Worm (Caenorhabditis elegans): ENCODE data around the gene C03B1.17.

C03B1.17 gene

DNA sequence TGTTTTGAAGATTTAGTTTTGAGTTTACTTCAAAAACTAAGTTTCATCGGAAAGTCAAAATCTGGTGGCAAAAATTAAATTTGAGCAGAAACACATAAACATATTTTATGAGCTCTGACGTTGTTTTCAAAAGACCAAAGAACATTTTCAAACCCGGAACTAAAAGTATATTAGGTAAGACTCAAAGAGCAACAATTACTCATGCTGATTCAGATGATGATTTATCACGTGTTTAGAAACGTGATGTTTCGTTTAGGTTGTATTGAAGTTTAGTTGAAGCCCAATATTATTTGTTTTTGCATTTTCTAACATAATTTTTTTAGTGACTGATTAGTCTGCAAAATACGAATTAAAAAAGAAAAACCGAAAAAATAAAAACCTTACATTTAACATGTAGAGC is 19.7 kb upstream of the C03B1.17 start:
- TF ChIP-seq hlh-26 (GFP tag; conservative IDR thresholded peaks at IDR 0.05) (no peak), B0035.1 (tag; optimal IDR thresholded peaks at IDR 0.05) (no peak)

DNA sequence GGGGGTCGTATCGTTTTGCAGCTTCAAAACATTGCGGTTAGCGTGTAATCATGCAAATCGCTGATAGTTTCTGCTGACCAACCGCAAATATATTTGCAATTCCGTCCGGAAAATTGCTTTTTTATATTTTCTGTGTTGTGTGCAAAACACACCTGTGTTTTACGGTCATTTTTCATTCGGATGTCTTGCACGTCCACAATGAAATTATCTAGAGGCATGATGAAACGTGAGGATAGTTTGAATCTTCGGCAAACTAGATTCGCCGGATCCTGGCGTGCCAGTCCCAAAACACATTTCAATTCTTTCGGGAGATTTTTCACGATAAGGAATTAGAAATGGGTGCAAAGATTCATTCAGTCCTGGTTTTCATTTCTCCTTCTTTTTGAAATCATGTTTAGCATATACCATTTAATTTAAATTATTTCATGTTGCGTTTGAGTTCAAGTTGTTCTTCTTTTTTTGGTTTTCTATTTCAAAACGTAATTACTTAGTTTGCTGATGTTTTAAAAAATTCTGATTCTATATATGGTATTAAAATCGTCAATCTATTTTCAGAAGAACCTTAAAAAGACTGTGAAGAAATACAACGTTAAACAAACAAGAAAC is 18.3 kb upstream of the C03B1.17 start, which contains the start of gene C03B1.5:
Gene C03B1.5, plus strand, starts transcription at position 556 of the 606 bp plus-strand sequence.
- TF ChIP-seq snpc-1.3 (tag; optimal IDR thresholded peaks at IDR 0.05; ENCODE audit: insufficient read depth) (no peak), nfya-2 (GFP tag; IDR thresholded peaks at IDR 0.05) (no peak), attf-6 (GFP tag; IDR thresholded peaks at IDR 0.05) (no peak)

DNA sequence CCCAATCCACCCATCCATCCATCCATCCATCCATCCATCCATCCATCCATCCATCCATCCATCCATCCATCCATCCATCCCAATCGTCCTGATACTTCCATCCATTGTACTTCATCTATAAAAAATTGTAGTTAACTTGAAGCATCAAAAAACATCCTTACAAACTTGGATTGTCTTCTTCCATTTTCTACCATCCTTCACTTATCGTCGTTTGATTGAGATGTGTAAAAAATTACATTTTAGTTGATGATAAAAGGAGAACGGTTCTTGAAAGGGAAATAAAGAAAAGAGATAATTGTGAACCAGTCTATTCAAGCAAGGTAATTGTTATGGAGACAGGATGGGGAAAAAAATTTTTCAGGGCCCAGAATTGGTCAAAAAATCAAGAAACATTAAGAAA is 15.7 kb upstream of the C03B1.17 start, which contains the start of gene C03B1.10:
Gene C03B1.10, minus strand, starts transcription at position 101 of the 400 bp plus-strand sequence.
- no peak for TF ChIP-seq bed-1 (GFP tag; IDR thresholded peaks at IDR 0.05)
- TF ChIP-seq ets-4 (GFP tag; optimal IDR thresholded peaks at IDR 0.05) = no peak
- TF ChIP-seq dpl-1 (GFP tag; optimal IDR thresholded peaks at IDR 0.05) = no peak
- TF ChIP-seq snpc-1.3 (tag; optimal IDR thresholded peaks at IDR 0.05; ENCODE audit: insufficient read depth) = no peak
- no peak for TF ChIP-seq dpff-1 (tag; optimal IDR thresholded peaks at IDR 0.05)
- no peak for TF ChIP-seq aptf-2 (GFP tag; conservative IDR thresholded peaks at IDR 0.05)
- TF ChIP-seq lin-54 (GFP tag; optimal IDR thresholded peaks at IDR 0.05) = no peak
- no peak for TF ChIP-seq unc-62 (GFP tag; optimal IDR thresholded peaks at IDR 0.05)
- TF ChIP-seq mel-28 (tag; optimal IDR thresholded peaks at IDR 0.05; ENCODE audit: borderline replicate concordance) = no peak
- TF ChIP-seq xnd-1 (tag; optimal IDR thresholded peaks at IDR 0.05) = no peak
- TF ChIP-seq nhr-120 (GFP tag; IDR thresholded peaks at IDR 0.05) = no peak
- no peak for TF ChIP-seq akir-1 (GFP tag; optimal IDR thresholded peaks at IDR 0.05)
- TF ChIP-seq die-1 (tag; optimal IDR thresholded peaks at IDR 0.05) = no peak
- no peak for TF ChIP-seq aptf-3 (GFP tag; IDR thresholded peaks at IDR 0.05)

DNA sequence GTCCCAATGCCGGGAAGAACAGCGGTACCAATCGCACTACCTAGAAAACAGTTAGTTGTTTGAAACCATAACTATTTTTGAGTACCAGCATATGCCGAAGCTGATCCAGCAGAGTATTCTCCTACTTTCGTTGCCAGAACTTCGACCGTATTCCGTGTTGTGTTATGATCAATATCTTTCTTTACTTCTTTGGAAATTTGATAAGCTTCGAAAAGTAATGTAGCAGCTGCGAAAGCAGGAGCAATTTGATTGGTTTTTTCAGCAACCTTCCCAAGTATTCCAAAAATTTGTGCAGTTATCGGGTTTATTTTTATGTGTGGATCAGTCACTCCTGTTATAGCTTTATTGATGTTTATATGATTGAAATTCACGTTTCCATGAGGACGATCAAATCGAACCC is 13.4 kb upstream of the C03B1.17 start:
- TF ChIP-seq pbrm-1 (GFP tag; IDR thresholded peaks at IDR 0.05) (no peak), hlh-26 (GFP tag; conservative IDR thresholded peaks at IDR 0.05) (no peak), Y53G8AR.9 (GFP tag; conservative IDR thresholded peaks at IDR 0.05) (no peak), tlf-1 (GFP tag; optimal IDR thresholded peaks at IDR 0.05) (no peak), attf-6 (GFP tag; IDR thresholded peaks at IDR 0.05) (no peak), mel-28 (tag; optimal IDR thresholded peaks at IDR 0.05; ENCODE audit: borderline replicate concordance) (no peak), K12H6.12 (tag; optimal IDR thresholded peaks at IDR 0.05) (no peak), ets-4 (GFP tag; optimal IDR thresholded peaks at IDR 0.05) (no peak), aptf-2 (GFP tag; conservative IDR thresholded peaks at IDR 0.05) (no peak), C06A6.2 (GFP tag; conservative IDR thresholded peaks at IDR 0.05) (no peak), gei-17 (GFP tag; optimal IDR thresholded peaks at IDR 0.05) (no peak), madf-6 (GFP tag; IDR thresholded peaks at IDR 0.05) (no peak), rcor-1 (GFP tag; IDR thresholded peaks at IDR 0.05) (no peak), lsl-1 (GFP tag; optimal IDR thresholded peaks at IDR 0.05) (no peak), somi-1 (GFP tag; optimal IDR thresholded peaks at IDR 0.05) (no peak)

DNA sequence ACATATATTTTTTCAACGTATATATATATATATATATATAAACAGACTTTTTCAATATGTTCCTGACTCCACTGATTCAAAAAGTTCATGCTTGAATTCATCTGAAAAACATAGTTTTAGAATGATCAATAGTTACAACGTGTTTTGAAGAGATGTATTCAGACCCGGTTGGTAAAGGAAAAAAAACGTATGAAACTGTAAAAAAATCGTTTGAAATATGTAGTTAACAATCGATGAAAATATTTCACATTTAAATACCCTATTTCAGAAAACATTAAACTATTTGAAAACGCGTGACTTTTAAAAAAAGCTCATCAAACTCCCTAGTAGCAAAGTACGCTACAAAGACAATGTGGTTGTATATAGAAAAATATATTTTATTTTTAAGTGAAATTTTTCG is 12.8 kb upstream of the C03B1.17 start, which contains the start of gene C03B1.14:
Gene C03B1.14, minus strand, starts transcription at position 101 of the 400 bp plus-strand sequence.
- TF ChIP-seq Y79H2A.3 (GFP tag; conservative IDR thresholded peaks at IDR 0.05) (no peak), madf-10 (tag; optimal IDR thresholded peaks at IDR 0.05) (no peak), ekl-4 (GFP tag; IDR thresholded peaks at IDR 0.05) (no peak), lsy-27 (tag; optimal IDR thresholded peaks at IDR 0.05; ENCODE audit: borderline replicate concordance, insufficient read depth) (no peak), ceh-100 (GFP tag; IDR thresholded peaks at IDR 0.05) (no peak), let-526 (GFP tag; IDR thresholded peaks at IDR 0.05) (no peak), B0019.2 (GFP tag; conservative IDR thresholded peaks at IDR 0.05) (no peak), dpl-1 (GFP tag; optimal IDR thresholded peaks at IDR 0.05) (no peak), hmg-20 (GFP tag; IDR thresholded peaks at IDR 0.05) (no peak), athp-1 (tag; optimal IDR thresholded peaks at IDR 0.05) (no peak)

Data from whole organism, young adult.